In genomic region chr2L:13290276-13291065, dm6 we compare ENCODE assay signal across 1 fruit fly cellular context.
TF ChIP-seq lines count a peak whose summit lies in the region.

No protein-coding gene starts in this region.

TF ChIP-seq in whole organism, embryonic, 481 proteins besides CTCF, POLR2A, EP300 and RAD21 (continued from another document and continues in another):
- TF ChIP-seq knrl (GFP tag; IDR thresholded peaks at IDR 0.05; lab: Robert Waterston, UW; ENCODE audit: partially characterized antibody), result no peak; the same call in 2 of the 3 replicates
- peak; percentile 56; the same call in 1 of the 2 replicates for TF ChIP-seq CG31441 (GFP tag; IDR thresholded peaks at IDR 0.05; lab: Robert Waterston, UW)
- peak; percentile 35 for TF ChIP-seq CG15696 (tag; optimal IDR thresholded peaks at IDR 0.05; lab: Kevin White, UChicago)
- TF ChIP-seq emc (GFP tag; optimal IDR thresholded peaks at IDR 0.05; lab: Kevin White, UChicago), result no peak
- peak; percentile 36 for TF ChIP-seq sob (GFP tag; IDR thresholded peaks at IDR 0.05; lab: Robert Waterston, UW)
- peak in 1 of 3 experiments; percentile 9 for TF ChIP-seq lola (GFP tag; optimal IDR thresholded peaks at IDR 0.05; lab: Kevin White, UChicago)
- no peak for TF ChIP-seq fu2 (GFP tag; optimal IDR thresholded peaks at IDR 0.05; lab: Kevin White, UChicago)
- TF ChIP-seq CG10431 (GFP tag; optimal IDR thresholded peaks at IDR 0.05; lab: Kevin White, UChicago), result peak; percentile 90
- peak; percentile 12; the same call in 1 of the 2 replicates for TF ChIP-seq lmd (GFP tag; IDR thresholded peaks at IDR 0.05; lab: Robert Waterston, UW)
- no peak for TF ChIP-seq tin (GFP tag; optimal IDR thresholded peaks at IDR 0.05; lab: Kevin White, UChicago)
- TF ChIP-seq tup (GFP tag; optimal IDR thresholded peaks at IDR 0.05; lab: Kevin White, UChicago), result peak; percentile 69
- TF ChIP-seq CG1832 (GFP tag; optimal IDR thresholded peaks at IDR 0.05; lab: Kevin White, UChicago), result no peak
- TF ChIP-seq ash1 (GFP tag; optimal IDR thresholded peaks at IDR 0.05; lab: Kevin White, UChicago), result peak; percentile 74
- TF ChIP-seq ind (GFP tag; optimal IDR thresholded peaks at IDR 0.05; lab: Kevin White, UChicago), result no peak
- no peak for TF ChIP-seq tio (GFP tag; optimal IDR thresholded peaks at IDR 0.05; lab: Kevin White, UChicago)
- TF ChIP-seq pzg (GFP tag; optimal IDR thresholded peaks at IDR 0.05; lab: Kevin White, UChicago), result no peak
- TF ChIP-seq BtbVII (GFP tag; optimal IDR thresholded peaks at IDR 0.05; lab: Kevin White, UChicago), result peak; percentile 89
- peak; percentile 19; the same call in 1 of the 2 replicates for TF ChIP-seq al (GFP tag; IDR thresholded peaks at IDR 0.05; lab: Robert Waterston, UW)
- TF ChIP-seq MBD-R2 (GFP tag; IDR thresholded peaks at IDR 0.05; lab: Robert Waterston, UW), result peak; percentile 13; the same call in 1 of the 2 replicates
- peak; percentile 6 for TF ChIP-seq CG30431 (GFP tag; optimal IDR thresholded peaks at IDR 0.05; lab: Kevin White, UChicago)
- peak; percentile 84 for TF ChIP-seq CG31365 (tag; optimal IDR thresholded peaks at IDR 0.05; lab: Kevin White, UChicago)
- peak; percentile 97 for TF ChIP-seq sd (tag; optimal IDR thresholded peaks at IDR 0.05; lab: Kevin White, UChicago)
- peak; percentile 68; the same call in 2 of the 3 replicates for TF ChIP-seq otp (GFP tag; IDR thresholded peaks at IDR 0.05; lab: Robert Waterston, UW)
- TF ChIP-seq B-H2 (GFP tag; optimal IDR thresholded peaks at IDR 0.05; lab: Kevin White, UChicago), result peak; percentile 84
- peak; percentile 81 for TF ChIP-seq CG17385 (GFP tag; optimal IDR thresholded peaks at IDR 0.05; lab: Kevin White, UChicago)
- peak; percentile 59; the same call in 1 of the 2 replicates for TF ChIP-seq Nf-YA (GFP tag; IDR thresholded peaks at IDR 0.05; lab: Robert Waterston, UW)
- TF ChIP-seq rib (GFP tag; IDR thresholded peaks at IDR 0.05; lab: Robert Waterston, UW), result peak; percentile 69; the same call in 1 of the 2 replicates
- peak; percentile 84 for TF ChIP-seq caup (GFP tag; optimal IDR thresholded peaks at IDR 0.05; lab: Kevin White, UChicago; ENCODE audit: severe bottlenecking)
- TF ChIP-seq CG4360 (GFP tag; IDR thresholded peaks at IDR 0.05; lab: Robert Waterston, UW), result peak; percentile 85
- TF ChIP-seq br (optimal IDR thresholded peaks at IDR 0.05; lab: Kevin White, UChicago), result no peak
- peak; percentile 74; the same call in 1 of the 3 replicates for TF ChIP-seq CG3726 (GFP tag; IDR thresholded peaks at IDR 0.05; lab: Robert Waterston, UW)
- peak; percentile 47; the same call in 1 of the 2 replicates for TF ChIP-seq amos (GFP tag; IDR thresholded peaks at IDR 0.05; lab: Robert Waterston, UW; ENCODE audit: partially characterized antibody)
- TF ChIP-seq CG2202 (tag; optimal IDR thresholded peaks at IDR 0.05; lab: Kevin White, UChicago), result peak; percentile 70
- TF ChIP-seq ems (GFP tag; optimal IDR thresholded peaks at IDR 0.05; lab: Kevin White, UChicago), result peak; percentile 29
- TF ChIP-seq Gsc (GFP tag; IDR thresholded peaks at IDR 0.05; lab: Robert Waterston, UW), result no peak
- TF ChIP-seq CG7928 (GFP tag; optimal IDR thresholded peaks at IDR 0.05; lab: Kevin White, UChicago), result peak; percentile 71
- no peak for TF ChIP-seq CG8290 (GFP tag; optimal IDR thresholded peaks at IDR 0.05; lab: Kevin White, UChicago)
- TF ChIP-seq CG8290 (tag; optimal IDR thresholded peaks at IDR 0.05; lab: Kevin White, UChicago), result peak in 1 of 2 experiments; percentile 96
- TF ChIP-seq TFAM (GFP tag; optimal IDR thresholded peaks at IDR 0.05; lab: Kevin White, UChicago), result no peak
- peak; percentile 62 for TF ChIP-seq maf-S (GFP tag; optimal IDR thresholded peaks at IDR 0.05; lab: Kevin White, UChicago)
- TF ChIP-seq CG7987 (GFP tag; optimal IDR thresholded peaks at IDR 0.05; lab: Kevin White, UChicago), result peak; percentile 95
- TF ChIP-seq NfI (GFP tag; optimal IDR thresholded peaks at IDR 0.05; lab: Kevin White, UChicago), result peak; percentile 72
- TF ChIP-seq vnd (GFP tag; IDR thresholded peaks at IDR 0.05; lab: Robert Waterston, UW; ENCODE audit: partially characterized antibody), result no peak
- 0 out of 2 replicates have a peak, but pooled peaks have one; percentile 29 for TF ChIP-seq NFAT (GFP tag; IDR thresholded peaks at IDR 0.05; lab: Robert Waterston, UW)
- peak; percentile 55; the same call in 1 of the 2 replicates for TF ChIP-seq unc-4 (GFP tag; IDR thresholded peaks at IDR 0.05; lab: Robert Waterston, UW; ENCODE audit: partially characterized antibody)
- no peak for TF ChIP-seq dan (GFP tag; IDR thresholded peaks at IDR 0.05; lab: Robert Waterston, UW)
- peak; percentile 23 for TF ChIP-seq fd102C (GFP tag; optimal IDR thresholded peaks at IDR 0.05; lab: Kevin White, UChicago)
- peak; percentile 33 for TF ChIP-seq CG9437 (GFP tag; optimal IDR thresholded peaks at IDR 0.05; lab: Kevin White, UChicago)
- TF ChIP-seq C15 (GFP tag; IDR thresholded peaks at IDR 0.05; lab: Robert Waterston, UW), result peak; percentile 39; the same call in 1 of the 3 replicates
- peak; percentile 92 for TF ChIP-seq CG2678 (tag; optimal IDR thresholded peaks at IDR 0.05; lab: Kevin White, UChicago)
- peak; percentile 91 for TF ChIP-seq nau (GFP tag; optimal IDR thresholded peaks at IDR 0.05; lab: Kevin White, UChicago)
- TF ChIP-seq Ssrp (tag; optimal IDR thresholded peaks at IDR 0.05; lab: Kevin White, UChicago), result no peak
- TF ChIP-seq Lhr (GFP tag; optimal IDR thresholded peaks at IDR 0.05; lab: Kevin White, UChicago), result peak; percentile 38
- no peak for TF ChIP-seq jigr1 (GFP tag; IDR thresholded peaks at IDR 0.05; lab: Robert Waterston, UW)
- TF ChIP-seq CG4424 (GFP tag; optimal IDR thresholded peaks at IDR 0.05; lab: Kevin White, UChicago), result no peak
- TF ChIP-seq Optix (GFP tag; IDR thresholded peaks at IDR 0.05; lab: Robert Waterston, UW), result peak; percentile 46; the same call in 1 of the 3 replicates
- peak in 1 of 2 experiments; percentile 45 for TF ChIP-seq dpn (GFP tag; optimal IDR thresholded peaks at IDR 0.05; lab: Kevin White, UChicago)
- peak; percentile 76 for TF ChIP-seq CG6683 (GFP tag; optimal IDR thresholded peaks at IDR 0.05; lab: Kevin White, UChicago)
- TF ChIP-seq CrebB (tag; optimal IDR thresholded peaks at IDR 0.05; lab: Kevin White, UChicago), result peak; percentile 92
- TF ChIP-seq CG4617 (GFP tag; optimal IDR thresholded peaks at IDR 0.05; lab: Kevin White, UChicago; ENCODE audit: borderline replicate concordance), result no peak
- peak; percentile 78 for TF ChIP-seq CG12659 (GFP tag; optimal IDR thresholded peaks at IDR 0.05; lab: Kevin White, UChicago)
- peak; percentile 81 for TF ChIP-seq sug (tag; optimal IDR thresholded peaks at IDR 0.05; lab: Kevin White, UChicago)
- peak; percentile 34 for TF ChIP-seq CG1792 (GFP tag; optimal IDR thresholded peaks at IDR 0.05; lab: Kevin White, UChicago)
- TF ChIP-seq CG33213 (GFP tag; optimal IDR thresholded peaks at IDR 0.05; lab: Kevin White, UChicago), result peak; percentile 74
- TF ChIP-seq sc (optimal IDR thresholded peaks at IDR 0.05; lab: Kevin White, UChicago), result no peak
- peak; percentile 54 for TF ChIP-seq sc (GFP tag; optimal IDR thresholded peaks at IDR 0.05; lab: Kevin White, UChicago)
- TF ChIP-seq dmrt99B (tag; optimal IDR thresholded peaks at IDR 0.05; lab: Kevin White, UChicago), result peak; percentile 79
- peak; percentile 83 for TF ChIP-seq YL-1 (GFP tag; optimal IDR thresholded peaks at IDR 0.05; lab: Kevin White, UChicago)
- peak; percentile 72 for TF ChIP-seq Xrp1 (GFP tag; IDR thresholded peaks at IDR 0.05; lab: Robert Waterston, UW)
- TF ChIP-seq Vsx1 (GFP tag; optimal IDR thresholded peaks at IDR 0.05; lab: Kevin White, UChicago), result peak; percentile 95
- TF ChIP-seq Oli (tag; optimal IDR thresholded peaks at IDR 0.05; lab: Kevin White, UChicago), result peak; percentile 41
- TF ChIP-seq shn (GFP tag; optimal IDR thresholded peaks at IDR 0.05; lab: Kevin White, UChicago), result peak; percentile 21
- TF ChIP-seq CG10979 (tag; optimal IDR thresholded peaks at IDR 0.05; lab: Kevin White, UChicago), result peak; percentile 28
- peak; percentile 50 for TF ChIP-seq CG18011 (GFP tag; optimal IDR thresholded peaks at IDR 0.05; lab: Kevin White, UChicago)
- peak; percentile 96 for TF ChIP-seq CG6175 (GFP tag; IDR thresholded peaks at IDR 0.05; lab: Robert Waterston, UW)
- peak; percentile 64; the same call in 2 of the 3 replicates for TF ChIP-seq dysf (GFP tag; IDR thresholded peaks at IDR 0.05; lab: Robert Waterston, UW)
- TF ChIP-seq ssp (GFP tag; IDR thresholded peaks at IDR 0.05; lab: Robert Waterston, UW), result no peak
- peak; percentile 80 for TF ChIP-seq oc (tag; optimal IDR thresholded peaks at IDR 0.05; lab: Kevin White, UChicago)
- peak; percentile 66 for TF ChIP-seq kah (GFP tag; optimal IDR thresholded peaks at IDR 0.05; lab: Kevin White, UChicago)
- TF ChIP-seq da (GFP tag; optimal IDR thresholded peaks at IDR 0.05; lab: Kevin White, UChicago), result no peak
- peak; percentile 89 for TF ChIP-seq CG3407 (GFP tag; optimal IDR thresholded peaks at IDR 0.05; lab: Kevin White, UChicago)
- TF ChIP-seq chn (GFP tag; optimal IDR thresholded peaks at IDR 0.05; lab: Kevin White, UChicago), result no peak
- TF ChIP-seq CG8765 (GFP tag; IDR thresholded peaks at IDR 0.05; lab: Robert Waterston, UW), result peak; percentile 20; the same call in 1 of the 2 replicates
- no peak for TF ChIP-seq prd (optimal IDR thresholded peaks at IDR 0.05; lab: Kevin White, UChicago)
- peak; percentile 24; the same call in 1 of the 3 replicates for TF ChIP-seq prd (GFP tag; IDR thresholded peaks at IDR 0.05; lab: Robert Waterston, UW)
- TF ChIP-seq zf30C (GFP tag; optimal IDR thresholded peaks at IDR 0.05; lab: Kevin White, UChicago), result no peak
- TF ChIP-seq Sin3A (optimal IDR thresholded peaks at IDR 0.05; lab: Kevin White, UChicago), result no peak
- TF ChIP-seq CG10321 (GFP tag; IDR thresholded peaks at IDR 0.05; lab: Robert Waterston, UW), result peak; percentile 67; the same call in 1 of the 2 replicates
- TF ChIP-seq CG43689 (GFP tag; IDR thresholded peaks at IDR 0.05; lab: Robert Waterston, UW), result no peak
- peak; percentile 85 for TF ChIP-seq D19B (GFP tag; optimal IDR thresholded peaks at IDR 0.05; lab: Kevin White, UChicago)
- TF ChIP-seq CG42726 (GFP tag; IDR thresholded peaks at IDR 0.05; lab: Robert Waterston, UW; ENCODE audit: partially characterized antibody), result peak; percentile 81
- TF ChIP-seq Doc2 (GFP tag; IDR thresholded peaks at IDR 0.05; lab: Robert Waterston, UW), result no peak
- no peak for TF ChIP-seq ro (GFP tag; IDR thresholded peaks at IDR 0.05; lab: Robert Waterston, UW)
- peak; percentile 64 for TF ChIP-seq CG10274 (GFP tag; optimal IDR thresholded peaks at IDR 0.05; lab: Kevin White, UChicago)
- peak; percentile 70 for TF ChIP-seq CG13287 (GFP tag; IDR thresholded peaks at IDR 0.05; lab: Robert Waterston, UW; ENCODE audit: partially characterized antibody)
- no peak for TF ChIP-seq CG16779 (GFP tag; IDR thresholded peaks at IDR 0.05; lab: Robert Waterston, UW)
- peak; percentile 42 for TF ChIP-seq Mad (GFP tag; optimal IDR thresholded peaks at IDR 0.05; lab: Kevin White, UChicago)
- peak; percentile 91 for TF ChIP-seq CG12769 (tag; optimal IDR thresholded peaks at IDR 0.05; lab: Kevin White, UChicago)
- TF ChIP-seq CG17361 (GFP tag; IDR thresholded peaks at IDR 0.05; lab: Robert Waterston, UW), result 0 out of 3 replicates have a peak, but pooled peaks have one; percentile 21
- peak; percentile 93 for TF ChIP-seq Blimp-1 (GFP tag; optimal IDR thresholded peaks at IDR 0.05; lab: Kevin White, UChicago)
- TF ChIP-seq CG18262 (tag; optimal IDR thresholded peaks at IDR 0.05; lab: Kevin White, UChicago), result peak; percentile 48
- TF ChIP-seq trh (GFP tag; optimal IDR thresholded peaks at IDR 0.05; lab: Kevin White, UChicago), result peak; percentile 14
- TF ChIP-seq Bgb (GFP tag; IDR thresholded peaks at IDR 0.05; lab: Robert Waterston, UW; ENCODE audit: partially characterized antibody), result peak; percentile 73; the same call in 1 of the 2 replicates
- TF ChIP-seq Deaf1 (tag; optimal IDR thresholded peaks at IDR 0.05; lab: Kevin White, UChicago), result peak; percentile 89
- 0 out of 2 replicates have a peak, but pooled peaks have one; percentile 31 for TF ChIP-seq E2f2 (GFP tag; IDR thresholded peaks at IDR 0.05; lab: Robert Waterston, UW)
- TF ChIP-seq Awh (GFP tag; IDR thresholded peaks at IDR 0.05; lab: Robert Waterston, UW), result peak; percentile 77
- TF ChIP-seq Sox102F (GFP tag; optimal IDR thresholded peaks at IDR 0.05; lab: Kevin White, UChicago), result peak; percentile 72
- TF ChIP-seq CG12236 (GFP tag; optimal IDR thresholded peaks at IDR 0.05; lab: Kevin White, UChicago), result peak; percentile 73
- TF ChIP-seq CG15601 (tag; optimal IDR thresholded peaks at IDR 0.05; lab: Kevin White, UChicago), result peak; percentile 89
- no peak for TF ChIP-seq CG14710 (tag; optimal IDR thresholded peaks at IDR 0.05; lab: Kevin White, UChicago)
- TF ChIP-seq Aef1 (GFP tag; IDR thresholded peaks at IDR 0.05; lab: Robert Waterston, UW), result no peak
- peak; percentile 83 for TF ChIP-seq tap (tag; optimal IDR thresholded peaks at IDR 0.05; lab: Kevin White, UChicago)
- peak; percentile 66 for TF ChIP-seq Dbx (GFP tag; IDR thresholded peaks at IDR 0.05; lab: Robert Waterston, UW)
- TF ChIP-seq dmrt11E (tag; optimal IDR thresholded peaks at IDR 0.05; lab: Kevin White, UChicago), result peak; percentile 10
- peak; percentile 88 for TF ChIP-seq salm (tag; optimal IDR thresholded peaks at IDR 0.05; lab: Kevin White, UChicago)
- TF ChIP-seq Rfx (GFP tag; IDR thresholded peaks at IDR 0.05; lab: Robert Waterston, UW), result peak; percentile 69
- TF ChIP-seq GATAe (GFP tag; conservative IDR thresholded peaks at IDR 0.05; lab: Robert Waterston, UW), result peak; percentile 65
- TF ChIP-seq psq (GFP tag; optimal IDR thresholded peaks at IDR 0.05; lab: Kevin White, UChicago), result no peak
- TF ChIP-seq HLH4C (GFP tag; IDR thresholded peaks at IDR 0.05; lab: Robert Waterston, UW; ENCODE audit: partially characterized antibody), result peak; percentile 52; the same call in 1 of the 3 replicates
- no peak for TF ChIP-seq Dip3 (GFP tag; optimal IDR thresholded peaks at IDR 0.05; lab: Kevin White, UChicago)
- peak; percentile 29 for TF ChIP-seq lbe (GFP tag; optimal IDR thresholded peaks at IDR 0.05; lab: Kevin White, UChicago)
- TF ChIP-seq MESR4 (GFP tag; optimal IDR thresholded peaks at IDR 0.05; lab: Kevin White, UChicago), result peak; percentile 4
- TF ChIP-seq en (GFP tag; optimal IDR thresholded peaks at IDR 0.05; lab: Kevin White, UChicago), result peak; percentile 50
- peak; percentile 65 for TF ChIP-seq CG10209 (GFP tag; optimal IDR thresholded peaks at IDR 0.05; lab: Kevin White, UChicago)
- no peak for TF ChIP-seq Abd-B (GFP tag; optimal IDR thresholded peaks at IDR 0.05; lab: Kevin White, UChicago)
- no peak for TF ChIP-seq luna (GFP tag; optimal IDR thresholded peaks at IDR 0.05; lab: Kevin White, UChicago)
- TF ChIP-seq kni (GFP tag; optimal IDR thresholded peaks at IDR 0.05; lab: Kevin White, UChicago), result no peak
